Worm (Caenorhabditis elegans) whole organism, L2 larva: ENCODE results near the gene nfi-1.

Source experiments
- aly-2 ChIP-seq: fragments of 150-350 bp; optimal IDR thresholded peaks from 2 replicates; lab custom pipeline; 2014; ENCODE audit warnings: missing biosample characterization, missing genetic modification characterization
- elt-1 ChIP-seq: fragments of 150-350 bp; optimal IDR thresholded peaks from 2 replicates; lab custom pipeline; 2014; ENCODE audit warnings: missing biosample characterization, missing genetic modification characterization
- lin-11 ChIP-seq: fragments of 150-350 bp; sonication (generic microtip); optimal IDR thresholded peaks from 2 replicates; lab custom pipeline; 2014; ENCODE audit warnings: missing biosample characterization, missing genetic modification characterization, inconsistent platforms, mixed read lengths
- sma-9 ChIP-seq, 2 experiments: fragments of 150-350 bp in 1 of 2; sonication (generic microtip) in 1 of 2; optimal IDR thresholded peaks; 2 replicates each; lab custom pipeline; 2014 to 2016; ENCODE audit warnings: missing genetic modification characterization in 2 of 2, mild to moderate bottlenecking in 1 of 2, missing biosample characterization in 1 of 2, missing compliant biosample characterization in 1 of 2, missing genetic modification reagents in 1 of 2, moderate library complexity in 1 of 2
- snpc-4 ChIP-seq: fragments of 150-350 bp; optimal IDR thresholded peaks from 2 replicates; lab custom pipeline; 2014; ENCODE audit warnings: missing biosample characterization, missing genetic modification characterization
- ztf-11 ChIP-seq: sonication (generic microtip); optimal IDR thresholded peaks from 2 replicates; lab custom pipeline; 2017; ENCODE audit warnings: missing biosample characterization, missing genetic modification characterization
- ztf-4 ChIP-seq: fragments of 150-350 bp; optimal IDR thresholded peaks from 2 replicates; lab custom pipeline; 2014; ENCODE audit warnings: missing biosample characterization, missing genetic modification characterization

DNA sequence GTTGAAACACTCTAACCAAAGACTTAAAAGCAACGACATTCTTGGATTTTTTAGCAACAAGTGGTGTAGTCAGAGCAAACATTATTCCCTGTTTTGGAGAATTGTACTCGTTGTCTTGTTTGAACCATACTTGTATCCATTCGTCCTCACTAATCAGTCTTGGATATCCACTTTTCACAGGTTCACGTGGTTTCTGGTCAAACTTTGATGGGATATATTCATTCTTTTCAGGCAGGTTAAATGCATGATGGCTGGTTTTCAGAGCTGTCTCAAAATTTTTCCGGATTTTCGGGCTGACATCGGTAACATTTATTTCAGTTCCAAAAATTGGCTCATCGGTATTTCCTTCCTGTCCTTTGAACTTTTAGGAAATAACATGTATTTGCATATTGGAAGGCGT is 16.6 kb upstream of the nfi-1 start:
- TF ChIP-seq ztf-11 (tag; lab: Kevin White, UChicago) (no peak), elt-1 (tag; lab: Kevin White, UChicago) (no peak), lin-11 (tag; lab: Kevin White, UChicago) (no peak), aly-2 (tag; lab: Kevin White, UChicago) (no peak), snpc-4 (tag; lab: Kevin White, UChicago) (no peak), sma-9 (GFP tag; optimal IDR thresholded peaks at IDR 0.05; lab: Kevin White, UChicago) (no peak), sma-9 (tag; optimal IDR thresholded peaks at IDR 0.05; lab: Kevin White, UChicago) (no peak), ztf-4 (no peak)
